Worm (Caenorhabditis elegans) whole organism, L3 larva: ENCODE results near the gene R04B5.11.

Source experiments
- aly-2 ChIP-seq: fragments of 150-350 bp; optimal IDR thresholded peaks from 2 replicates; lab custom pipeline; 2014; ENCODE audit warnings: missing biosample characterization, missing genetic modification characterization
- ama-1 ChIP-seq: fragments of 150-350 bp; optimal IDR thresholded peaks from 2 replicates; lab custom pipeline; 2018
- elt-2 ChIP-seq: sonication (generic microtip); optimal IDR thresholded peaks from 2 replicates; lab custom pipeline; 2016; ENCODE audit warnings: missing genetic modification reagents, mild to moderate bottlenecking, missing genetic modification characterization, missing compliant biosample characterization
- hmg-11 ChIP-seq: sonication (generic microtip); optimal IDR thresholded peaks from 2 replicates; lab custom pipeline; 2016; ENCODE audit warnings: missing genetic modification characterization, missing compliant biosample characterization
- nhr-23 ChIP-seq: fragments of 150-350 bp; optimal IDR thresholded peaks from 2 replicates; lab custom pipeline; 2014; ENCODE audit warnings: missing biosample characterization, missing genetic modification reagents, missing genetic modification characterization

DNA sequence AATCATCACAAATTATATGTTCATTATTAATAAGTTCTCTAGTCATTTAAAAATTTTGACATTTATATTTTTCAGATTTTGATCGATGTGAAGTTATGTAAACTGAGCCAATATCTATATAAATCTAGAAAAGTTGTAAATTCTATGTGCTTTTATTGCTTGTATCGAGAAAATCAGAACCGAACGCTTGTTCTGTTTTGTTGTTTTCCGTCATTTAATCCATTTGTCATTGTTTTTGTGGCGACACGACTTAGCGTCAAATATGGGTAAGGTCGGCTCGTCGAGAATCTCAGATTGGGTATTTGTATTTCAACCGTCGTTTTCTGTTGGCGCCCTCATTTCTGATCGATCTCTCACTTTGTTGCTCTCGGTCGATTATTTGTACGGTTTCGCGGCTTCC, 23.3 kb upstream of the R04B5.11 start, which contains the start of gene cht-5:
- TF ChIP-seq elt-2 (tag; lab: Kevin White, UChicago) (no peak), aly-2 (tag; lab: Kevin White, UChicago) (no peak), hmg-11 (tag; lab: Kevin White, UChicago) (no peak), nhr-23 (tag; lab: Kevin White, UChicago) (no peak), ama-1 (lab: Kevin White, UChicago) (no peak)
